Worm (Caenorhabditis elegans) whole organism, L2 larva: ENCODE results near the gene Y6G8.15.
"Not testable (repeated sequence)": the region's sequence is repeated elsewhere in the genome, so short reads cannot be mapped to it uniquely, and the experiment has no call there.

Experiments used
- C34F6.9 ChIP-seq: fragments of 150-350 bp; optimal IDR thresholded peaks from 2 replicates; lab custom pipeline; 2014; ENCODE audit warnings: missing biosample characterization, missing genetic modification characterization
- Y55F3AM.14 ChIP-seq: fragments of 200-800 bp; sonication (Bioruptor generic); optimal IDR thresholded peaks from 2 replicates; lab custom pipeline; 2018; ENCODE audit warnings: mild to moderate bottlenecking, missing genetic modification characterization, missing compliant biosample characterization
- ZK546.5 ChIP-seq: sonication (generic microtip); optimal IDR thresholded peaks from 2 replicates; lab custom pipeline; 2017; ENCODE audit warnings: missing biosample characterization, missing genetic modification characterization
- alr-1 ChIP-seq: fragments of 150-350 bp; optimal IDR thresholded peaks from 2 replicates; lab custom pipeline; 2014; ENCODE audit warnings: missing biosample characterization, missing genetic modification characterization
- ama-1 ChIP-seq: fragments of 150-350 bp; optimal IDR thresholded peaks from 2 replicates; lab custom pipeline; 2018; ENCODE audit warnings: inconsistent platforms
- blmp-1 ChIP-seq: sonication (generic microtip); optimal IDR thresholded peaks from 2 replicates; lab custom pipeline; 2017; ENCODE audit warnings: missing genetic modification characterization, mild to moderate bottlenecking, missing compliant biosample characterization, antibody characterized with exemption, moderate library complexity; ENCODE audit not compliant: insufficient read depth
- dmd-4 ChIP-seq: sonication (generic microtip); optimal IDR thresholded peaks from 2 replicates; lab custom pipeline; 2017; ENCODE audit warnings: missing biosample characterization, missing genetic modification characterization
- egl-27 ChIP-seq: sonication (generic microtip); optimal IDR thresholded peaks from 3 replicates; lab custom pipeline; 2017; ENCODE audit warnings: missing biosample characterization, missing genetic modification reagents, missing genetic modification characterization
- elt-3 ChIP-seq: sonication (generic microtip); optimal IDR thresholded peaks from 2 replicates; lab custom pipeline; 2017; ENCODE audit warnings: missing biosample characterization, missing genetic modification characterization
- fos-1 ChIP-seq: fragments of 150-350 bp; optimal IDR thresholded peaks from 2 replicates; lab custom pipeline; 2014; ENCODE audit warnings: missing biosample characterization, missing genetic modification characterization
- lin-11 ChIP-seq: fragments of 150-350 bp; sonication (generic microtip); optimal IDR thresholded peaks from 2 replicates; lab custom pipeline; 2014; ENCODE audit warnings: missing biosample characterization, missing genetic modification characterization, inconsistent platforms, mixed read lengths
- lin-13 ChIP-seq: fragments of 150-350 bp; optimal IDR thresholded peaks from 2 replicates; lab custom pipeline; 2014; ENCODE audit warnings: missing biosample characterization, missing genetic modification reagents, missing genetic modification characterization
- lin-39 ChIP-seq: fragments of 150-350 bp; optimal IDR thresholded peaks from 2 replicates; lab custom pipeline; 2014; ENCODE audit warnings: missing biosample characterization, missing genetic modification reagents, missing genetic modification characterization
- lsy-2 ChIP-seq, 2 experiments: fragments of 150-350 bp in 1 of 2; sonication (generic microtip) in 1 of 2; optimal IDR thresholded peaks; 2 replicates each; lab custom pipeline; 2014 to 2017; ENCODE audit warnings: missing biosample characterization in 2 of 2, missing genetic modification characterization in 2 of 2
- mab-5 ChIP-seq: fragments of 150-350 bp; optimal IDR thresholded peaks from 2 replicates; lab custom pipeline; 2014; ENCODE audit warnings: missing biosample characterization, missing genetic modification characterization
- mdl-1 ChIP-seq, 2 experiments: fragments of 150-350 bp in 1 of 2; sonication (generic microtip) in 1 of 2; optimal IDR thresholded peaks; 2 replicates each; lab custom pipeline; 2017; ENCODE audit warnings: missing biosample characterization in 2 of 2, missing genetic modification characterization in 2 of 2
- nhr-10 ChIP-seq: sonication (generic microtip); optimal IDR thresholded peaks from 2 replicates; lab custom pipeline; 2017; ENCODE audit warnings: missing biosample characterization, missing genetic modification characterization
- nhr-11 ChIP-seq: fragments of 150-350 bp; optimal IDR thresholded peaks from 2 replicates; lab custom pipeline; 2014; ENCODE audit warnings: missing biosample characterization, missing genetic modification characterization
- nhr-12 ChIP-seq: fragments of 150-350 bp; optimal IDR thresholded peaks from 2 replicates; lab custom pipeline; 2014; ENCODE audit warnings: missing biosample characterization, missing genetic modification characterization
- nhr-129 ChIP-seq: fragments of 150-350 bp; optimal IDR thresholded peaks from 2 replicates; lab custom pipeline; 2014; ENCODE audit warnings: missing biosample characterization, missing genetic modification characterization
- nhr-21 ChIP-seq: fragments of 150-350 bp; optimal IDR thresholded peaks from 2 replicates; lab custom pipeline; 2014; ENCODE audit warnings: missing biosample characterization, missing genetic modification characterization
- nhr-23 ChIP-seq: fragments of 150-350 bp; optimal IDR thresholded peaks from 2 replicates; lab custom pipeline; 2014; ENCODE audit warnings: missing biosample characterization, missing genetic modification reagents, missing genetic modification characterization
- nhr-237 ChIP-seq: fragments of 150-350 bp; optimal IDR thresholded peaks from 2 replicates; lab custom pipeline; 2014; ENCODE audit warnings: missing biosample characterization, missing genetic modification characterization
- nhr-25 ChIP-seq: fragments of 150-350 bp; sonication (generic microtip); optimal IDR thresholded peaks from 3 replicates; lab custom pipeline; 2014; ENCODE audit warnings: missing biosample characterization, missing genetic modification characterization
- nhr-6 ChIP-seq: fragments of 150-350 bp; optimal IDR thresholded peaks from 2 replicates; lab custom pipeline; 2014; ENCODE audit warnings: missing biosample characterization, missing genetic modification characterization
- nhr-77 ChIP-seq: fragments of 150-350 bp; optimal IDR thresholded peaks from 2 replicates; lab custom pipeline; 2014; ENCODE audit warnings: missing biosample characterization, missing genetic modification characterization
- peb-1 ChIP-seq: fragments of 150-350 bp; optimal IDR thresholded peaks from 2 replicates; lab custom pipeline; 2014; ENCODE audit warnings: missing biosample characterization, missing genetic modification characterization
- sem-4 ChIP-seq: fragments of 150-350 bp; optimal IDR thresholded peaks from 2 replicates; lab custom pipeline; 2014; ENCODE audit warnings: missing biosample characterization, missing genetic modification reagents, missing genetic modification characterization
- skn-1 ChIP-seq: sonication (generic microtip); optimal IDR thresholded peaks from 2 replicates; lab custom pipeline; 2017; ENCODE audit warnings: missing biosample characterization, missing genetic modification characterization
- sma-3 ChIP-seq: sonication (generic microtip); optimal IDR thresholded peaks from 2 replicates; lab custom pipeline; 2016; ENCODE audit warnings: missing genetic modification reagents, missing genetic modification characterization, missing compliant biosample characterization
- sma-9 ChIP-seq, 2 experiments: fragments of 150-350 bp in 1 of 2; sonication (generic microtip) in 1 of 2; optimal IDR thresholded peaks; 2 replicates each; lab custom pipeline; 2014 to 2016; ENCODE audit warnings: missing genetic modification characterization in 2 of 2, mild to moderate bottlenecking in 1 of 2, missing biosample characterization in 1 of 2, missing compliant biosample characterization in 1 of 2, missing genetic modification reagents in 1 of 2, moderate library complexity in 1 of 2
- snpc-4 ChIP-seq: fragments of 150-350 bp; optimal IDR thresholded peaks from 2 replicates; lab custom pipeline; 2014; ENCODE audit warnings: missing biosample characterization, missing genetic modification characterization
- zag-1 ChIP-seq: fragments of 150-350 bp; optimal IDR thresholded peaks from 2 replicates; lab custom pipeline; 2014; ENCODE audit warnings: missing biosample characterization, missing genetic modification characterization
- ztf-11 ChIP-seq: sonication (generic microtip); optimal IDR thresholded peaks from 2 replicates; lab custom pipeline; 2017; ENCODE audit warnings: missing biosample characterization, missing genetic modification characterization

Y6G8.15 gene

ce11 chrV:17606050-17606449 lies 4.4 kb downstream of the Y6G8.15 start, which contains the start of gene Y6G8.16:
Gene Y6G8.16 (plus strand): TSS chrV:17606350.
- TF ChIP-seq nhr-10, elt-3, snpc-4 (tag; lab: Kevin White, UChicago): not testable (repeated sequence)

- TF ChIP-seq dmd-4 (tag; lab: Kevin White, UChicago): no peak
- TF ChIP-seq skn-1 (tag; lab: Kevin White, UChicago): no peak
- no peak for TF ChIP-seq zag-1
- TF ChIP-seq C34F6.9 (tag; lab: Kevin White, UChicago): no peak
- TF ChIP-seq nhr-23 (tag; lab: Kevin White, UChicago): no peak
- no peak for TF ChIP-seq nhr-6
- TF ChIP-seq nhr-11 (tag; lab: Kevin White, UChicago): no peak
- TF ChIP-seq sma-9 (GFP tag; optimal IDR thresholded peaks at IDR 0.05; lab: Kevin White, UChicago): no peak
- TF ChIP-seq sma-9 (tag; optimal IDR thresholded peaks at IDR 0.05; lab: Kevin White, UChicago): no peak
- no peak for TF ChIP-seq nhr-21 (tag; lab: Kevin White, UChicago)
- TF ChIP-seq alr-1: no peak
These were observed 8.9 kb downstream of the Y6G8.15 start, which contains the start of gene ztf-25 for ce11 chrV:17601520-17601919. Gene ztf-25 (plus strand): TSS chrV:17601820.

- TF ChIP-seq sma-9 (GFP tag; optimal IDR thresholded peaks at IDR 0.05; lab: Kevin White, UChicago) (no peak), sma-9 (tag; optimal IDR thresholded peaks at IDR 0.05; lab: Kevin White, UChicago) (no peak), alr-1 (no peak), fos-1 (tag; lab: Kevin White, UChicago) (peak; percentile 60)
These were observed 11.6 kb downstream of the Y6G8.15 start, which contains the start of gene Y6G8.2 for ce11 chrV:17598810-17599209. Gene Y6G8.2 (minus strand): TSS chrV:17598956.

ce11 chrV:17595691-17596090 lies 14.7 kb downstream of the Y6G8.15 start:
- TF ChIP-seq ZK546.5: no peak
- TF ChIP-seq ama-1 (lab: Kevin White, UChicago): no peak
- TF ChIP-seq blmp-1 (tag; lab: Kevin White, UChicago): no peak
- no peak for TF ChIP-seq elt-3 (tag; lab: Kevin White, UChicago)
- TF ChIP-seq Y55F3AM.14 (GFP tag; lab: Kevin White, UChicago): no peak
- no peak for TF ChIP-seq lsy-2 (tag; optimal IDR thresholded peaks at IDR 0.05; lab: Kevin White, UChicago)
- TF ChIP-seq nhr-11 (tag; lab: Kevin White, UChicago): no peak
- TF ChIP-seq peb-1 (tag; lab: Kevin White, UChicago): no peak

- TF ChIP-seq mab-5 (tag; lab: Kevin White, UChicago); lin-39; nhr-6: not testable (repeated sequence)
These were observed 26.0 kb downstream of the Y6G8.15 start, which contains the start of gene fbxa-133 for ce11 chrV:17584352-17584843. Gene fbxa-133 (plus strand): TSS chrV:17584793.

ce11 chrV:17580017-17580416 lies 30.4 kb downstream of the Y6G8.15 start:
- TF ChIP-seq elt-3 (tag; lab: Kevin White, UChicago) (no peak), lin-11 (tag; lab: Kevin White, UChicago) (no peak), ZK546.5 (no peak), nhr-23 (tag; lab: Kevin White, UChicago) (no peak), egl-27 (tag; lab: Kevin White, UChicago) (no peak), sem-4 (tag; lab: Kevin White, UChicago) (no peak), lin-13 (no peak), nhr-12 (tag; lab: Kevin White, UChicago) (no peak), sma-3 (GFP tag; lab: Kevin White, UChicago) (no peak), sma-9 (GFP tag; optimal IDR thresholded peaks at IDR 0.05; lab: Kevin White, UChicago) (no peak), sma-9 (tag; optimal IDR thresholded peaks at IDR 0.05; lab: Kevin White, UChicago) (no peak), zag-1 (no peak), C34F6.9 (tag; lab: Kevin White, UChicago) (no peak), nhr-10 (tag; lab: Kevin White, UChicago) (no peak), Y55F3AM.14 (GFP tag; lab: Kevin White, UChicago) (no peak)
- TF ChIP-seq, all 48 proteins: peak for 0

ce11 chrV:17566850-17567249 lies 43.6 kb downstream of the Y6G8.15 start, which contains the start of gene C38D9.2:
Gene C38D9.2 (plus strand): TSS chrV:17567150.
- TF ChIP-seq nhr-237 (tag; lab: Kevin White, UChicago) (no peak), Y55F3AM.14 (GFP tag; lab: Kevin White, UChicago) (no peak), lin-11 (tag; lab: Kevin White, UChicago) (no peak), nhr-77 (tag; lab: Kevin White, UChicago) (no peak), nhr-129 (tag; lab: Kevin White, UChicago) (no peak), lsy-2 (tag; optimal IDR thresholded peaks at IDR 0.05; lab: Kevin White, UChicago) (no peak), nhr-25 (no peak), blmp-1 (tag; lab: Kevin White, UChicago) (no peak), nhr-12 (tag; lab: Kevin White, UChicago) (no peak), dmd-4 (tag; lab: Kevin White, UChicago) (no peak), alr-1 (no peak), egl-27 (tag; lab: Kevin White, UChicago) (no peak), ztf-11 (tag; lab: Kevin White, UChicago) (no peak), nhr-10 (tag; lab: Kevin White, UChicago) (no peak), sma-9 (GFP tag; optimal IDR thresholded peaks at IDR 0.05; lab: Kevin White, UChicago) (no peak), sma-9 (tag; optimal IDR thresholded peaks at IDR 0.05; lab: Kevin White, UChicago) (no peak), C34F6.9 (tag; lab: Kevin White, UChicago) (no peak), mdl-1 (tag; optimal IDR thresholded peaks at IDR 0.05; lab: Kevin White, UChicago) (no peak), lin-39 (no peak), nhr-11 (tag; lab: Kevin White, UChicago) (no peak)
